Fruit fly (Drosophila melanogaster) whole organism, embryonic: ENCODE data around the gene CstF50.
A peak's percentile ranks its signal among the peaks of the same experiment; 100 is the strongest.

Source experiments
- ATbp ChIP-seq: fragments of 200-800 bp; sonication (Bioruptor generic); optimal IDR thresholded peaks from 2 replicates; lab custom pipeline; 2017; ENCODE audit warnings: missing biosample characterization, mild to moderate bottlenecking, missing genetic modification characterization, missing genetic modification reagents
- Asciz ChIP-seq: fragments of 200-800 bp; sonication (Bioruptor generic); optimal IDR thresholded peaks from 2 replicates; lab custom pipeline; 2017; ENCODE audit warnings: missing biosample characterization, mild to moderate bottlenecking, missing genetic modification characterization, missing genetic modification reagents
- CG10267 ChIP-seq: fragments of 200-800 bp; sonication (Bioruptor generic); optimal IDR thresholded peaks from 2 replicates; lab custom pipeline; 2018; ENCODE audit warnings: missing biosample characterization, mild to moderate bottlenecking, missing genetic modification characterization, moderate library complexity
- CG10979 ChIP-seq: fragments of 200-800 bp; sonication (Bioruptor generic); optimal IDR thresholded peaks from 2 replicates; lab custom pipeline; 2018; ENCODE audit warnings: missing biosample characterization, mild to moderate bottlenecking, missing genetic modification characterization, moderate library complexity
- CG11695 ChIP-seq: fragments of 200-800 bp; sonication (Bioruptor generic); IDR thresholded peaks from 3 replicates; pipeline ENCODE4 v1.3.6; 2022; ENCODE audit warnings: missing biosample characterization, missing genetic modification characterization
- CG12391 ChIP-seq: fragments of 200-800 bp; sonication (Bioruptor generic); optimal IDR thresholded peaks from 3 replicates; lab custom pipeline; 2018; ENCODE audit warnings: missing biosample characterization, mild to moderate bottlenecking, missing genetic modification characterization, moderate library complexity
- CG14710 ChIP-seq: fragments of 200-800 bp; sonication (Bioruptor generic); optimal IDR thresholded peaks from 3 replicates; lab custom pipeline; 2019; ENCODE audit warnings: missing biosample characterization, mild to moderate bottlenecking, missing genetic modification characterization, moderate library complexity
- CG15696 ChIP-seq: fragments of 200-800 bp; sonication (Bioruptor generic); optimal IDR thresholded peaks from 2 replicates; lab custom pipeline; 2019; ENCODE audit warnings: missing biosample characterization, mild to moderate bottlenecking, missing genetic modification characterization, moderate library complexity
- CG1603 ChIP-seq: fragments of 200-800 bp; sonication (Bioruptor generic); optimal IDR thresholded peaks from 2 replicates; lab custom pipeline; 2019; ENCODE audit warnings: missing biosample characterization, mild to moderate bottlenecking, missing genetic modification characterization, moderate library complexity
- CG16815 ChIP-seq: fragments of 200-800 bp; sonication (Bioruptor generic); optimal IDR thresholded peaks from 3 replicates; lab custom pipeline; 2017; ENCODE audit warnings: missing biosample characterization, mild to moderate bottlenecking, missing genetic modification characterization
- CG1792 ChIP-seq: fragments of 200-800 bp; sonication (Bioruptor generic); optimal IDR thresholded peaks from 2 replicates; lab custom pipeline; 2016; ENCODE audit warnings: missing biosample characterization, missing genetic modification characterization
- CG18262 ChIP-seq: fragments of 200-800 bp; optimal IDR thresholded peaks from 3 replicates; lab custom pipeline; 2019; ENCODE audit warnings: missing biosample characterization, mild to moderate bottlenecking, missing genetic modification characterization, moderate library complexity
- CG32532 ChIP-seq: fragments of 200-800 bp; sonication (Bioruptor generic); IDR thresholded peaks from 2 replicates; pipeline ENCODE4 v1.3.6; 2022; ENCODE audit warnings: missing biosample characterization, missing genetic modification characterization
- CG33213 ChIP-seq: fragments of 200-800 bp; sonication (Bioruptor generic); optimal IDR thresholded peaks from 3 replicates; lab custom pipeline; 2016; ENCODE audit warnings: missing biosample characterization, missing genetic modification characterization
- CG3407 ChIP-seq: fragments of 200-800 bp; sonication (Bioruptor generic); optimal IDR thresholded peaks from 2 replicates; lab custom pipeline; 2018; ENCODE audit warnings: missing biosample characterization, mild to moderate bottlenecking, missing genetic modification characterization
- CG6254 ChIP-seq: fragments of 200-800 bp; sonication (Bioruptor generic); optimal IDR thresholded peaks from 3 replicates; lab custom pipeline; 2017; ENCODE audit warnings: mild to moderate bottlenecking, missing biosample characterization, missing genetic modification reagents, missing genetic modification characterization
- CG7839 ChIP-seq: fragments of 200-800 bp; sonication (Bioruptor generic); optimal IDR thresholded peaks from 3 replicates; lab custom pipeline; 2018; ENCODE audit warnings: missing biosample characterization, mild to moderate bottlenecking, missing genetic modification characterization, moderate library complexity
- CG8359 ChIP-seq: fragments of 200-800 bp; sonication (Bioruptor generic); optimal IDR thresholded peaks from 2 replicates; lab custom pipeline; 2017; ENCODE audit warnings: missing biosample characterization, mild to moderate bottlenecking, missing genetic modification characterization, borderline replicate concordance
- CG8388 ChIP-seq: fragments of 200-800 bp; sonication (Bioruptor generic); optimal IDR thresholded peaks from 2 replicates; lab custom pipeline; 2019; ENCODE audit warnings: missing biosample characterization, mild to moderate bottlenecking, missing genetic modification characterization, moderate library complexity
- CG9727 ChIP-seq: fragments of 200-800 bp; sonication (Bioruptor generic); optimal IDR thresholded peaks from 3 replicates; lab custom pipeline; 2017; ENCODE audit warnings: missing biosample characterization, mild to moderate bottlenecking, missing genetic modification characterization
- D19B ChIP-seq: fragments of 200-800 bp; sonication (Bioruptor generic); optimal IDR thresholded peaks from 2 replicates; lab custom pipeline; 2017; ENCODE audit warnings: missing biosample characterization, mild to moderate bottlenecking, missing genetic modification characterization
- ERR ChIP-seq: fragments of 200-800 bp; sonication (Bioruptor generic); optimal IDR thresholded peaks from 2 replicates; lab custom pipeline; 2016; ENCODE audit warnings: missing biosample characterization, missing genetic modification characterization
- Ets65A ChIP-seq: fragments of 200-800 bp; sonication (Bioruptor generic); peaks from one replicate; lab custom pipeline; 2016; ENCODE audit warnings: missing biosample characterization, missing genetic modification characterization
- Lpt ChIP-seq: fragments of >200 bp; optimal IDR thresholded peaks from 2 replicates; lab custom pipeline; 2018; ENCODE audit warnings: missing biosample characterization, missing genetic modification characterization
- Med ChIP-seq: fragments of 200-800 bp; sonication (Bioruptor generic); peaks from one replicate; lab custom pipeline; 2016; ENCODE audit warnings: missing biosample characterization, missing genetic modification characterization, mild to moderate bottlenecking, inconsistent platforms, moderate library complexity
- Mes4 ChIP-seq: fragments of 200-800 bp; sonication (Bioruptor generic); optimal IDR thresholded peaks from 2 replicates; lab custom pipeline; 2016; ENCODE audit warnings: missing biosample characterization, missing genetic modification characterization
- Spps ChIP-seq: fragments of 200-800 bp; sonication (Bioruptor generic); optimal IDR thresholded peaks from 2 replicates; lab custom pipeline; 2018; ENCODE audit warnings: missing biosample characterization, mild to moderate bottlenecking, missing genetic modification characterization
- Stat92E ChIP-seq, 3 experiments: fragments of >200 bp in 2 of 3; fragments of 200-800 bp in 1 of 3; sonication (Bioruptor generic) in 1 of 3; optimal IDR thresholded peaks; 2 replicates each; lab custom pipeline; 2017 to 2019; ENCODE audit warnings: missing biosample characterization in 3 of 3, missing genetic modification characterization in 3 of 3, mild to moderate bottlenecking in 1 of 3, moderate library complexity in 1 of 3
- bsh ChIP-seq, 2 experiments: fragments of 200-800 bp; sonication (Bioruptor generic); optimal IDR thresholded peaks; 2 replicates each; lab custom pipeline; 2017 to 2018; ENCODE audit warnings: mild to moderate bottlenecking in 2 of 2, missing biosample characterization in 2 of 2, missing genetic modification characterization in 2 of 2, moderate library complexity in 1 of 2
- chif ChIP-seq, 2 experiments: fragments of 200-800 bp; sonication (Bioruptor generic); optimal IDR thresholded peaks; 3 replicates each; lab custom pipeline; 2016; ENCODE audit warnings: missing biosample characterization in 2 of 2, missing genetic modification characterization in 2 of 2
- dm ChIP-seq: fragments of 200-800 bp; sonication (Bioruptor generic); optimal IDR thresholded peaks from 3 replicates; lab custom pipeline; 2016; ENCODE audit warnings: missing biosample characterization, missing genetic modification characterization
- gem ChIP-seq: fragments of 200-800 bp; sonication (Bioruptor generic); optimal IDR thresholded peaks from 2 replicates; lab custom pipeline; 2019; ENCODE audit warnings: missing biosample characterization, mild to moderate bottlenecking, missing genetic modification characterization, moderate library complexity
- ham ChIP-seq: fragments of 200-800 bp; sonication (Bioruptor generic); IDR thresholded peaks from 2 replicates; pipeline ENCODE4 v1.3.6; 2022; ENCODE audit warnings: missing biosample characterization, missing genetic modification characterization
- maf-S ChIP-seq: fragments of 200-800 bp; sonication (Bioruptor generic); optimal IDR thresholded peaks from 2 replicates; lab custom pipeline; 2016; ENCODE audit warnings: missing biosample characterization, missing genetic modification characterization
- nau ChIP-seq: fragments of 200-800 bp; sonication (Bioruptor generic); optimal IDR thresholded peaks from 3 replicates; lab custom pipeline; 2017; ENCODE audit warnings: missing biosample characterization, mild to moderate bottlenecking, missing genetic modification characterization, missing genetic modification reagents
- scrt ChIP-seq: fragments of 200-800 bp; sonication (Bioruptor generic); optimal IDR thresholded peaks from 2 replicates; lab custom pipeline; 2018; ENCODE audit warnings: missing biosample characterization, mild to moderate bottlenecking, missing genetic modification characterization, moderate library complexity
- sens ChIP-seq: fragments of 200-800 bp; sonication (Bioruptor generic); peaks from one replicate; lab custom pipeline; 2016; ENCODE audit warnings: missing biosample characterization, missing genetic modification characterization
- so ChIP-seq: fragments of 200-800 bp; sonication (Bioruptor generic); IDR thresholded peaks from 3 replicates; pipeline ENCODE4 v1.3.6; 2022; ENCODE audit warnings: missing biosample characterization, missing genetic modification characterization
- unpg ChIP-seq: fragments of 200-800 bp; sonication (Bioruptor generic); optimal IDR thresholded peaks from 3 replicates; lab custom pipeline; 2018; ENCODE audit warnings: missing biosample characterization, mild to moderate bottlenecking, missing genetic modification characterization, moderate library complexity

CstF50 gene

DNA sequence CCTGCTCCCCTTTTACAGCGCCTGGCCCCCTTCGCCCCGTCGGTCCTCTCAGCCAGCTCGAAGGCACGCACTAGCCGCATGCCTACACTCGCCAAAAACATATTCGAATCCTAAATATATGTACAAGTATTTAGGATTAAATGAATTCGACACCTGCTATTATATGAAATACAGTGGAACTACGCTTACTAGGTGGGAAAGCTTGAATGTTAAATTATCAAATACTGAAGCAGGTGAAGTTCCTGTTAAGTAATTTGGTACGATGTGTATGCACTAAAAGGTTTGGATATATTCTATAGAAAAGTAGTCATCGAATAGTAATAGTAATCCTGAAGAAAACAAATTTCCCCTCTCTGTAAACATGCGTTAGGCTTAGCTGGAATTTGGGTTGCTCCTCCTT is 47.0 kb downstream of the CstF50 start (continued):
- TF ChIP-seq Med (GFP tag; lab: Kevin White, UChicago) (peak; percentile 86), D19B (no peak), Ets65A (peak; percentile 69), dm (GFP tag; lab: Kevin White, UChicago) (no peak), CG12391 (tag; lab: Kevin White, UChicago) (peak; percentile 14), bsh (GFP tag; optimal IDR thresholded peaks at IDR 0.05; lab: Kevin White, UChicago) (peak; percentile 1 to 77), gem (tag; lab: Kevin White, UChicago) (peak; percentile 56), CG6254 (GFP tag; lab: Kevin White, UChicago) (peak; percentile 12), CG18262 (peak; percentile 75), ERR (GFP tag; lab: Kevin White, UChicago) (no peak), Asciz (no peak), CG33213 (no peak), ham (GFP tag; lab: Robert Waterston, UW) (no peak), CG8359 (GFP tag; lab: Kevin White, UChicago) (peak; percentile 45), CG32532 (GFP tag; lab: Robert Waterston, UW) (no peak), chif (GFP tag; optimal IDR thresholded peaks at IDR 0.05; lab: Kevin White, UChicago) (peak in 1 of 2 experiments; percentile 9), CG11695 (GFP tag; lab: Robert Waterston, UW) (no peak), maf-S (GFP tag; lab: Kevin White, UChicago) (no peak), Stat92E (GFP tag; optimal IDR thresholded peaks at IDR 0.05; lab: Kevin White, UChicago) (peak in 1 of 3 experiments; percentile 39), CG3407 (GFP tag; lab: Kevin White, UChicago) (no peak), Spps (peak; percentile 5), CG8388 (GFP tag; lab: Kevin White, UChicago) (peak; percentile 17), so (GFP tag; lab: Robert Waterston, UW) (no peak), CG9727 (peak; percentile 57), Lpt (GFP tag; lab: Kevin White, UChicago) (no peak), CG16815 (peak; percentile 58), nau (no peak), Mes4 (GFP tag; lab: Kevin White, UChicago) (peak; percentile 9), CG7839 (tag; lab: Kevin White, UChicago) (peak; percentile 3), CG1603 (tag; lab: Kevin White, UChicago) (peak; percentile 49), unpg (GFP tag; lab: Kevin White, UChicago) (peak; percentile 13), CG15696 (tag; lab: Kevin White, UChicago) (peak; percentile 19), ATbp (GFP tag; lab: Kevin White, UChicago) (peak; percentile 13), CG14710 (tag; lab: Kevin White, UChicago) (peak; percentile 42), sens (GFP tag; lab: Kevin White, UChicago) (peak; percentile 82), scrt (GFP tag; lab: Kevin White, UChicago) (peak; percentile 14), CG10979 (tag; lab: Kevin White, UChicago) (peak; percentile 70), CG1792 (no peak), CG10267 (tag; lab: Kevin White, UChicago) (peak; percentile 42)
